Worm (Caenorhabditis elegans): ENCODE measurements around the gene nspe-1.

ce11 chrII:12616081-12616480, 4.6 kb downstream of the nspe-1 start, which contains the start of gene nspe-6:
- TF ChIP-seq nhr-6 (tag; optimal IDR thresholded peaks at IDR 0.05) (no peak), lin-13 (GFP tag; optimal IDR thresholded peaks at IDR 0.05) (no peak)

All from whole organism, L2 larva.